Worm (Caenorhabditis elegans) whole organism, midembryonic: ENCODE results near the gene EGAP9.4.

Experiments used
- T22C8.4 ChIP-seq: fragments of 200-800 bp; sonication (Bioruptor generic); IDR thresholded peaks from 2 replicates; pipeline ENCODE4 v1.3.6; 2022; ENCODE audit warnings: missing genetic modification characterization, missing compliant biosample characterization
- cog-1 ChIP-seq: sonication (generic microtip); optimal IDR thresholded peaks from 2 replicates; lab custom pipeline; 2016; ENCODE audit warnings: missing genetic modification characterization, missing compliant biosample characterization
- flt-1 ChIP-seq: fragments of 200-800 bp; sonication (Bioruptor generic); IDR thresholded peaks from 2 replicates; pipeline ENCODE4 v1.3.6; 2022; ENCODE audit warnings: missing genetic modification characterization, missing compliant biosample characterization
- klf-2 ChIP-seq: fragments of 200-800 bp; sonication (Bioruptor generic); conservative IDR thresholded peaks from 2 replicates; pipeline ENCODE4 v1.3.6; 2022; ENCODE audit warnings: missing genetic modification reagents, missing genetic modification characterization, missing compliant biosample characterization
- tab-1 ChIP-seq: fragments of 200-800 bp; sonication (Bioruptor generic); IDR thresholded peaks from 2 replicates; pipeline ENCODE4 v1.3.6; 2022; ENCODE audit warnings: missing genetic modification characterization, missing compliant biosample characterization
- ztf-29 ChIP-seq: fragments of 200-800 bp; sonication (Bioruptor generic); IDR thresholded peaks from 2 replicates; pipeline ENCODE4 v1.3.6; 2022; ENCODE audit warnings: missing genetic modification reagents, missing genetic modification characterization, missing compliant biosample characterization

DNA sequence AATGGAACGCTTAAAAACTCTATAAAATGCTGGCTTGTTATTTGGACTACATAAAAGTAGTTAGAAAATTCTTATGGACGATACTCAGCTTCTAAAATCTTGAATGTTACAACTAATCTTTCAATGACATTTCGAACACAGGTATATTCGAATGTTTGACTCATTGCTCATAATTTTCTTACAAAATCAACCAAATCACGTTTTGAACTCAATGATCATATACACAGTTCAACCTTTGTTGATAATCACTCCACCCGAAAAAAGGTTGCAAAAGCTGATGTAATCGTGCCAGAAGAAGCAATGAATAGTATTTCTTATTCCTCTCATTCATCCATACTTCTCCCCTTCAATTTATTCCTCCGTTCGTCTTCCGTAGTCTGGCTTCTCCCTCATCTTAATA, 27.5 kb upstream of the EGAP9.4 start, which contains the start of gene K04A8.20:
- TF ChIP-seq flt-1 (GFP tag; lab: Robert Waterston, UW) (no peak), T22C8.4 (no peak), klf-2 (GFP tag; lab: Robert Waterston, UW) (no peak), ztf-29 (GFP tag; lab: Robert Waterston, UW) (no peak), cog-1 (tag; lab: Kevin White, UChicago) (no peak), tab-1 (GFP tag; lab: Robert Waterston, UW) (no peak)
